Fruit fly (Drosophila melanogaster): ENCODE data around the gene CG13465.

DNA sequence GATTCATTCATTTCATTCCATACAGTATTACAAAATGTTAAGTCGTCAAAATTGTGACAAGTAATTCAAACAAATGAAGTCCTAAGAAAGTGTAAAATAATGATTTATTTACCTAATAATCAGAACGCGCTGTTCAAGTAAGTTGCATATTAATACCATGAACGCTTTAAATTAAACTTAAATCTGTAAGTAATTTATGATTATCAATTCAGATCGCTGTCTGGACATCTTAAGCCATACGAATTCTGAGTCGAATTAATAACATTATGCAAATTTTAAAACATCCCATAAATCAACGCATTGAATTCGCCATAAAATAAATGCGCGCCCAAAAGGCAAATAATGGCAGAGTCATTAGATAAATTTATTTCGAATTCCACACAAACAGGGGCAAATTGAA is 49.8 kb downstream of the CG13465 start, which contains the start of gene CG34245:
- TF ChIP-seq Hnf4 (GFP tag; optimal IDR thresholded peaks at IDR 0.05) (no peak), Rel (GFP tag; optimal IDR thresholded peaks at IDR 0.05) (no peak), Rel (tag; optimal IDR thresholded peaks at IDR 0.05) (no peak), OdsH (GFP tag; optimal IDR thresholded peaks at IDR 0.05) (no peak), ey (GFP tag; optimal IDR thresholded peaks at IDR 0.05) (no peak), N (GFP tag; optimal IDR thresholded peaks at IDR 0.05) (no peak), dl (GFP tag; optimal IDR thresholded peaks at IDR 0.05; ENCODE audit: insufficient read depth in 1 of 2, partially characterized antibody in 2 of 2) (no peak), Abd-B (GFP tag; optimal IDR thresholded peaks at IDR 0.05) (no peak), br (GFP tag; optimal IDR thresholded peaks at IDR 0.05) (no peak)

All from whole organism, wandering third instar larva.